Fruit fly (Drosophila melanogaster) whole organism, embryonic: ENCODE measurements around the gene firl.
A peak's percentile ranks its signal among the peaks of the same experiment; 100 is the strongest.

ENCODE experiments used
- B-H1 ChIP-seq: fragments of 200-800 bp; sonication (Bioruptor generic); IDR thresholded peaks from 3 replicates; pipeline ENCODE4 v1.3.6; 2022; ENCODE audit warnings: missing biosample characterization, missing genetic modification characterization
- Bdp1 ChIP-seq: fragments of 200-800 bp; sonication (Bioruptor generic); optimal IDR thresholded peaks from 3 replicates; lab custom pipeline; 2016; ENCODE audit warnings: missing biosample characterization, missing genetic modification characterization
- CG10147 ChIP-seq: fragments of 200-800 bp; sonication (Bioruptor generic); optimal IDR thresholded peaks from 2 replicates; lab custom pipeline; 2019; ENCODE audit warnings: missing biosample characterization, mild to moderate bottlenecking, missing genetic modification characterization, moderate library complexity
- CG10431 ChIP-seq: fragments of 200-800 bp; sonication (Bioruptor generic); optimal IDR thresholded peaks from 3 replicates; lab custom pipeline; 2018; ENCODE audit warnings: missing biosample characterization, mild to moderate bottlenecking, missing genetic modification characterization
- CG10979 ChIP-seq: fragments of 200-800 bp; sonication (Bioruptor generic); optimal IDR thresholded peaks from 2 replicates; lab custom pipeline; 2018; ENCODE audit warnings: missing biosample characterization, mild to moderate bottlenecking, missing genetic modification characterization, moderate library complexity
- CG11398 ChIP-seq: fragments of 200-800 bp; sonication (Bioruptor generic); optimal IDR thresholded peaks from 2 replicates; lab custom pipeline; 2016; ENCODE audit warnings: missing biosample characterization, missing genetic modification characterization
- CG11695 ChIP-seq: fragments of 200-800 bp; sonication (Bioruptor generic); IDR thresholded peaks from 3 replicates; pipeline ENCODE4 v1.3.6; 2022; ENCODE audit warnings: missing biosample characterization, missing genetic modification characterization
- CG11723 ChIP-seq: fragments of 200-800 bp; sonication (Bioruptor generic); optimal IDR thresholded peaks from 2 replicates; lab custom pipeline; 2017; ENCODE audit warnings: missing biosample characterization, mild to moderate bottlenecking, missing genetic modification characterization
- CG14441 ChIP-seq: fragments of 200-800 bp; sonication (Bioruptor generic); IDR thresholded peaks from 2 replicates; pipeline ENCODE4 v1.3.6; 2022; ENCODE audit warnings: missing biosample characterization, missing genetic modification characterization
- CG30403 ChIP-seq: fragments of 200-800 bp; sonication (Bioruptor generic); optimal IDR thresholded peaks from 3 replicates; lab custom pipeline; 2016; ENCODE audit warnings: missing biosample characterization, missing genetic modification characterization
- CG3065 ChIP-seq: fragments of 200-800 bp; sonication (Bioruptor generic); optimal IDR thresholded peaks from 2 replicates; lab custom pipeline; 2016; ENCODE audit warnings: missing biosample characterization, missing genetic modification characterization
- CG31441 ChIP-seq: fragments of 200-800 bp; sonication (Bioruptor generic); IDR thresholded peaks from 2 replicates; pipeline ENCODE4 v1.3.6; 2022; ENCODE audit warnings: missing biosample characterization, missing genetic modification characterization
- CG32767 ChIP-seq: fragments of 200-800 bp; sonication (Bioruptor generic); IDR thresholded peaks from 2 replicates; pipeline ENCODE4 v1.3.6; 2022; ENCODE audit warnings: missing biosample characterization, missing genetic modification characterization
- CG34422 ChIP-seq: fragments of 200-800 bp; sonication (Bioruptor generic); IDR thresholded peaks from 3 replicates; pipeline ENCODE4 v1.3.6; 2022; ENCODE audit warnings: missing biosample characterization, missing genetic modification characterization
- CG4707 ChIP-seq: fragments of 200-800 bp; sonication (Bioruptor generic); optimal IDR thresholded peaks from 2 replicates; lab custom pipeline; 2018; ENCODE audit warnings: missing biosample characterization, mild to moderate bottlenecking, missing genetic modification characterization, moderate library complexity
- CG4820 ChIP-seq: fragments of 200-800 bp; sonication (Bioruptor generic); optimal IDR thresholded peaks from 3 replicates; lab custom pipeline; 2016; ENCODE audit warnings: missing biosample characterization, missing genetic modification characterization
- CG6854 ChIP-seq: fragments of 200-800 bp; sonication (Bioruptor generic); optimal IDR thresholded peaks from 3 replicates; lab custom pipeline; 2017; ENCODE audit warnings: missing biosample characterization, mild to moderate bottlenecking, missing genetic modification characterization
- CG8089 ChIP-seq: fragments of 200-800 bp; sonication (Bioruptor generic); optimal IDR thresholded peaks from 3 replicates; lab custom pipeline; 2016; ENCODE audit warnings: missing biosample characterization, missing genetic modification characterization
- CHES-1-like ChIP-seq: fragments of 200-800 bp; sonication (Bioruptor generic); optimal IDR thresholded peaks from 2 replicates; lab custom pipeline; 2016; ENCODE audit warnings: missing biosample characterization, missing genetic modification characterization
- Doc3 ChIP-seq: fragments of 200-800 bp; sonication (Bioruptor generic); IDR thresholded peaks from 3 replicates; pipeline ENCODE4 v1.3.6; 2022; ENCODE audit warnings: missing biosample characterization, missing genetic modification characterization; ENCODE audit not compliant: partially characterized antibody
- E2f2 ChIP-seq: fragments of 200-800 bp; sonication (Bioruptor generic); IDR thresholded peaks from 2 replicates; pipeline ENCODE4 v1.3.6; 2022; ENCODE audit warnings: missing biosample characterization, missing genetic modification characterization
- Elba2 ChIP-seq: fragments of 200-800 bp; sonication (Bioruptor generic); optimal IDR thresholded peaks from 3 replicates; lab custom pipeline; 2016; ENCODE audit warnings: missing biosample characterization, missing genetic modification characterization
- Gug ChIP-seq: fragments of 200-800 bp; sonication (Bioruptor generic); IDR thresholded peaks from 4 replicates; pipeline ENCODE4 v1.3.6; 2022; ENCODE audit warnings: missing biosample characterization, missing genetic modification characterization
- Hr78 ChIP-seq, 2 experiments: fragments of 200-800 bp in 1 of 2; fragments of >200 bp in 1 of 2; sonication (Bioruptor generic) in 1 of 2; optimal IDR thresholded peaks; 2 replicates each; lab custom pipeline; 2017 to 2019; ENCODE audit warnings: missing biosample characterization in 2 of 2, missing genetic modification characterization in 2 of 2, mild to moderate bottlenecking in 1 of 2, moderate library complexity in 1 of 2
- MBD-R2 ChIP-seq: fragments of 200-800 bp; sonication (Bioruptor generic); IDR thresholded peaks from 2 replicates; pipeline ENCODE4 v1.3.6; 2022; ENCODE audit warnings: missing biosample characterization, missing genetic modification characterization
- Mad ChIP-seq: fragments of 200-800 bp; sonication (Bioruptor generic); optimal IDR thresholded peaks from 2 replicates; lab custom pipeline; 2016; ENCODE audit warnings: missing biosample characterization, missing genetic modification characterization
- Sox102F ChIP-seq: fragments of 200-800 bp; sonication (Bioruptor generic); optimal IDR thresholded peaks from 2 replicates; lab custom pipeline; 2018; ENCODE audit warnings: missing biosample characterization, mild to moderate bottlenecking, missing genetic modification characterization, moderate library complexity
- ara ChIP-seq: fragments of 200-800 bp; sonication (Bioruptor generic); IDR thresholded peaks from 2 replicates; pipeline ENCODE4 v1.3.6; 2022; ENCODE audit warnings: missing biosample characterization, missing genetic modification characterization
- ash1 ChIP-seq: fragments of 200-800 bp; sonication (Bioruptor generic); optimal IDR thresholded peaks from 2 replicates; lab custom pipeline; 2018; ENCODE audit warnings: missing biosample characterization, mild to moderate bottlenecking, missing genetic modification characterization
- cwo ChIP-seq: fragments of 200-800 bp; sonication (Bioruptor generic); optimal IDR thresholded peaks from 3 replicates; lab custom pipeline; 2017; ENCODE audit warnings: missing biosample characterization, missing genetic modification characterization, mild to moderate bottlenecking, moderate library complexity, missing genetic modification reagents
- dm ChIP-seq: fragments of 200-800 bp; sonication (Bioruptor generic); optimal IDR thresholded peaks from 3 replicates; lab custom pipeline; 2016; ENCODE audit warnings: missing biosample characterization, missing genetic modification characterization
- en ChIP-seq: fragments of 200-800 bp; sonication (Bioruptor generic); optimal IDR thresholded peaks from 2 replicates; lab custom pipeline; 2016; ENCODE audit warnings: missing biosample characterization, missing genetic modification characterization
- eyg ChIP-seq: fragments of 200-800 bp; sonication (Bioruptor generic); optimal IDR thresholded peaks from 3 replicates; lab custom pipeline; 2016; ENCODE audit warnings: missing biosample characterization, missing genetic modification characterization
- fd3F ChIP-seq: fragments of 200-800 bp; sonication (Bioruptor generic); optimal IDR thresholded peaks from 2 replicates; lab custom pipeline; 2018; ENCODE audit warnings: missing biosample characterization, mild to moderate bottlenecking, missing genetic modification characterization, moderate library complexity
- fd96Cb ChIP-seq: fragments of 200-800 bp; sonication (Bioruptor generic); optimal IDR thresholded peaks from 2 replicates; lab custom pipeline; 2018; ENCODE audit warnings: missing biosample characterization, mild to moderate bottlenecking, missing genetic modification characterization, moderate library complexity
- jigr1 ChIP-seq: fragments of 200-800 bp; sonication (Bioruptor generic); IDR thresholded peaks from 3 replicates; pipeline ENCODE4 v1.3.6; 2022; ENCODE audit warnings: missing biosample characterization, missing genetic modification characterization
- lov ChIP-seq, 2 experiments: fragments of 200-800 bp in 1 of 2; fragments of >200 bp in 1 of 2; sonication (Bioruptor generic) in 1 of 2; IDR thresholded peaks in 1 of 2; optimal IDR thresholded peaks in 1 of 2; 2 replicates in 1 of 2; 3 replicates in 1 of 2; pipeline versions ENCODE4 v1.3.6 to Lab custom; 2017 to 2022; ENCODE audit warnings: missing biosample characterization in 1 of 2, missing genetic modification characterization in 1 of 2
- org-1 ChIP-seq: fragments of 200-800 bp; sonication (Bioruptor generic); optimal IDR thresholded peaks from 2 replicates; lab custom pipeline; 2017; ENCODE audit warnings: missing biosample characterization, missing genetic modification characterization
- prd ChIP-seq, 3 experiments: fragments of >200 bp in 2 of 3; fragments of 200-800 bp in 1 of 3; sonication (Bioruptor generic) in 1 of 3; optimal IDR thresholded peaks in 2 of 3; IDR thresholded peaks in 1 of 3; 2 replicates in 2 of 3; 3 replicates in 1 of 3; pipeline versions ENCODE4 v1.3.6 to Lab custom; 2017 to 2022; ENCODE audit warnings: missing biosample characterization in 1 of 3, missing genetic modification characterization in 1 of 3
- sug ChIP-seq: fragments of 200-800 bp; optimal IDR thresholded peaks from 2 replicates; lab custom pipeline; 2019; ENCODE audit warnings: missing biosample characterization, mild to moderate bottlenecking, missing genetic modification characterization, moderate library complexity
- tgo ChIP-seq: fragments of 200-800 bp; sonication (Bioruptor generic); IDR thresholded peaks from 3 replicates; pipeline ENCODE4 v1.3.6; 2022; ENCODE audit warnings: missing biosample characterization, missing genetic modification characterization
- tin ChIP-seq: fragments of 200-800 bp; sonication (Bioruptor generic); optimal IDR thresholded peaks from 3 replicates; lab custom pipeline; 2016; ENCODE audit warnings: missing biosample characterization, missing genetic modification characterization
- tll ChIP-seq, 2 experiments: fragments of 200-800 bp in 1 of 2; fragments of >200 bp in 1 of 2; sonication (Bioruptor generic) in 1 of 2; optimal IDR thresholded peaks; 2 replicates each; lab custom pipeline; 2017 to 2019; ENCODE audit warnings: missing biosample characterization in 2 of 2, missing genetic modification characterization in 2 of 2, mild to moderate bottlenecking in 1 of 2, moderate library complexity in 1 of 2
- tna ChIP-seq: fragments of 200-800 bp; sonication (Bioruptor generic); IDR thresholded peaks from 2 replicates; pipeline ENCODE4 v1.3.6; 2022; ENCODE audit warnings: missing biosample characterization, missing genetic modification characterization; ENCODE audit not compliant: partially characterized antibody
- tx ChIP-seq: fragments of 200-800 bp; sonication (Bioruptor generic); optimal IDR thresholded peaks from 2 replicates; lab custom pipeline; 2016; ENCODE audit warnings: missing biosample characterization, missing genetic modification characterization
- wek ChIP-seq: fragments of 200-800 bp; sonication (Bioruptor generic); optimal IDR thresholded peaks from 3 replicates; lab custom pipeline; 2018; ENCODE audit warnings: missing biosample characterization, mild to moderate bottlenecking, missing genetic modification characterization, moderate library complexity

The firl gene

DNA sequence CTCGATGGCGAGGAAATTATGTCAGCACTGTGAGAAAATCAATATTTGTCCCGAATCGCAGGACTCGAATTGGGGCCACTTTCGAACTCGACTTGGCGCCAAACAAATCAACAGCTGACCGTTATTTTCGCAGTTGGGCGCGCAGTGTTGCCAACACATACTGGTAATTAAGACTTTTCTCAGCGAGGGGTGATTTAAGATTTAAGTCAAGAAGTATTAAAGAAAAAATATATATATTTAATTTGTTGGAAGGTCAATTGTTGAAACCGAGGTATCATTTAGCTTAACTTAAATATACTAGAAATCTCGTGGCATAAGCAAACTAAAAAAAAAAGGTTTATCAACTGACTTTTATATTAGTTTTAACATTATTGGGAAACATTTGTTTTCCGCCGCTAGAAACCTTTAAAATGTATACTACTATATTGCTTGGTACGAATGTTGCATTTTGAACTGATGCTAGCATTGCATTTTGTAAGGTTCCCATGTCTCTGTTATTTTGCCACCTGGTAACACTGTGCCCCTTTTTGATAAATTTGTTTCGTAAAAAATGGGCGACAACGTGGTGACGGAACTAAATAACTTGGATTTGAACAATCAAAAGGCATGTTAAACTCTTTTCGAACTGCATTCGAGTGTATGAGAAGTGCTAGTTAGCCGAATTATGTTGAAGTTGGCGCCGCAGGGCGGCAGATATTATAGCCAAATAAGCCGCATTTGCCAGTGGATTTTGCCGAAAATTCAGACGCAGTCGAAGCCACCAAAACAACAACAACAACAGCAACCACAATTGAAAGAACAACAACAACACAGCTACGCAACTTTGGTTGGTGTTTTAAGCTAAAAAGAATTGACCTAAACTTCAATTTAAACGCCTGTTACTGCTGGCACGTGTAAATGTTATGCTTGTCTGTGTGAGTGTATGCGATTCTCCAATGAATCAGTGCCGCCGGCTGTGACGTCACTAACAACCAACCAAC lies 36.9 kb upstream of the firl start, which contains the start of the genes Patsas and ThrRS (continued):
- TF ChIP-seq Bdp1 (GFP tag; lab: Kevin White, UChicago) (peak; percentile 59), Sox102F (GFP tag; lab: Kevin White, UChicago) (peak; percentile 87), prd (optimal IDR thresholded peaks at IDR 0.05; lab: Kevin White, UChicago) (no peak), prd (GFP tag; IDR thresholded peaks at IDR 0.05; lab: Robert Waterston, UW) (peak; percentile 98), CG6854 (GFP tag; lab: Kevin White, UChicago) (peak; percentile 51), CG30403 (GFP tag; lab: Kevin White, UChicago) (peak; percentile 92), wek (no peak), CG4820 (GFP tag; lab: Kevin White, UChicago) (peak; percentile 84), jigr1 (GFP tag; lab: Robert Waterston, UW) (peak; percentile 80), fd3F (GFP tag; lab: Kevin White, UChicago) (peak; percentile 85), CG10979 (tag; lab: Kevin White, UChicago) (peak; percentile 80), CG11695 (GFP tag; lab: Robert Waterston, UW) (peak; percentile 77; the same call in 2 of the 3 replicates), CG31441 (GFP tag; lab: Robert Waterston, UW) (peak; percentile 90), cwo (GFP tag; lab: Kevin White, UChicago) (peak; percentile 69), Doc3 (GFP tag; lab: Robert Waterston, UW) (no peak; the same call in 2 of the 3 replicates), Hr78 (GFP tag; optimal IDR thresholded peaks at IDR 0.05; lab: Kevin White, UChicago) (no peak), CG10431 (GFP tag; lab: Kevin White, UChicago) (peak; percentile 33), Gug (GFP tag; lab: Robert Waterston, UW) (peak; percentile 73; the same call in 3 of the 4 replicates), CG10147 (GFP tag; lab: Kevin White, UChicago) (peak; percentile 90), CG11398 (no peak), MBD-R2 (peak; percentile 34; the same call in 1 of the 2 replicates), tx (GFP tag; lab: Kevin White, UChicago) (peak; percentile 72), eyg (GFP tag; lab: Kevin White, UChicago) (no peak), CG8089 (GFP tag; lab: Kevin White, UChicago) (peak; percentile 71), en (peak; percentile 48), tna (GFP tag; lab: Robert Waterston, UW) (no peak), ash1 (no peak), CG3065 (GFP tag; lab: Kevin White, UChicago) (peak; percentile 33), org-1 (GFP tag; lab: Kevin White, UChicago) (peak; percentile 55), CG4707 (GFP tag; lab: Kevin White, UChicago) (no peak), lov (optimal IDR thresholded peaks at IDR 0.05; lab: Kevin White, UChicago) (no peak), lov (GFP tag; IDR thresholded peaks at IDR 0.05; lab: Robert Waterston, UW) (0 out of 3 replicates have a peak, but pooled peaks have one; percentile 15), CG32767 (GFP tag; lab: Robert Waterston, UW) (peak; percentile 72; the same call in 1 of the 2 replicates), CG14441 (GFP tag; lab: Robert Waterston, UW) (peak; percentile 86), dm (GFP tag; lab: Kevin White, UChicago) (peak; percentile 61), tin (GFP tag; lab: Kevin White, UChicago) (peak; percentile 86), Mad (GFP tag; lab: Kevin White, UChicago) (peak; percentile 54), CHES-1-like (GFP tag; lab: Kevin White, UChicago) (peak; percentile 55), CG11723 (GFP tag; lab: Kevin White, UChicago) (peak; percentile 63), ara (GFP tag; lab: Robert Waterston, UW) (peak; percentile 78; the same call in 1 of the 2 replicates), Elba2 (GFP tag; lab: Kevin White, UChicago) (peak; percentile 63), CG34422 (GFP tag; lab: Robert Waterston, UW) (peak; percentile 69), tll (GFP tag; optimal IDR thresholded peaks at IDR 0.05; lab: Kevin White, UChicago) (no peak), E2f2 (GFP tag; lab: Robert Waterston, UW) (peak; percentile 79), sug (tag; lab: Kevin White, UChicago) (peak; percentile 86), fd96Cb (tag; lab: Kevin White, UChicago) (peak; percentile 88), B-H1 (GFP tag; lab: Robert Waterston, UW) (peak; percentile 71), tgo (GFP tag; lab: Robert Waterston, UW) (peak; percentile 88)
